Fruit fly (Drosophila melanogaster) whole organism, wandering third instar larva: ENCODE results near the gene CG14507.

Experiments used
- Dif ChIP-seq: fragments of 200-275, 200-300 bp; sonication (Bioruptor generic); optimal IDR thresholded peaks from 2 replicates; lab custom pipeline; 2018; ENCODE audit warnings: missing biosample characterization, missing genetic modification characterization; ENCODE audit not compliant: partially characterized antibody
- GATAd ChIP-seq: sonication (Bioruptor generic); optimal IDR thresholded peaks from 2 replicates; lab custom pipeline; 2016; ENCODE audit warnings: missing biosample characterization, missing genetic modification characterization
- psq ChIP-seq: fragments of 200-800 bp; sonication (Bioruptor generic); optimal IDR thresholded peaks from 3 replicates; lab custom pipeline; 2017; ENCODE audit warnings: missing biosample characterization, mild to moderate bottlenecking, missing genetic modification characterization, moderate library complexity

DNA sequence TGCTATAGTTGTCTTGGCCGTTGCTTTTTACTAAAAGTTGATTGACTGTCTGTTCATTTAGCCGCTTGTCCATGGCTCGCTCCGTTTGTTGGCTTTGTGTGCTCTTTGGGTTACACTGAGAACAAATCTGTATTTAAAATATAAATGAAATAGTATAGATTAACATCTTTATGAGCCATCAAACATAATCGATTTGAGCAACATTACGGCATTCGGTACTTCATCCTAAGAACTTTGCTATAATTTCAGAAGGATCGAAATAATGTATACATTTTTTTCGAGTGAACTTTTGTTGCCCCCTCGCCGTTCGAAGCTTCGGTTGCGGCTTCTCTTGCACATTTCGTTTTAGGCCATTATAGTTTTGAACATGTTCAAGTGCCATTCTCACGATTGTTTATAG is 19.5 kb downstream of the CG14507 start:
- TF ChIP-seq psq (GFP tag; lab: Kevin White, UChicago) (peak; percentile 5), Dif (GFP tag; lab: Kevin White, UChicago) (no peak), GATAd (GFP tag; lab: Kevin White, UChicago) (no peak)
